Worm (Caenorhabditis elegans) whole organism, L3 larva: Measurements from ENCODE around the gene ttbk-6.

Experiments
- ZK546.5 ChIP-seq: sonication (generic microtip); optimal IDR thresholded peaks from 2 replicates; lab custom pipeline; 2017; ENCODE audit warnings: missing biosample characterization, missing genetic modification characterization
- aly-2 ChIP-seq: fragments of 150-350 bp; optimal IDR thresholded peaks from 2 replicates; lab custom pipeline; 2014; ENCODE audit warnings: missing biosample characterization, missing genetic modification characterization
- ama-1 ChIP-seq: fragments of 150-350 bp; optimal IDR thresholded peaks from 2 replicates; lab custom pipeline; 2018
- ceh-16 ChIP-seq: sonication (generic microtip); optimal IDR thresholded peaks from 2 replicates; lab custom pipeline; 2017; ENCODE audit warnings: missing biosample characterization, missing genetic modification characterization
- ceh-28 ChIP-seq: fragments of 150-350 bp; optimal IDR thresholded peaks from 2 replicates; lab custom pipeline; 2014; ENCODE audit warnings: missing biosample characterization, missing genetic modification reagents, missing genetic modification characterization
- ceh-82 ChIP-seq: fragments of 150-350 bp; optimal IDR thresholded peaks from 2 replicates; lab custom pipeline; 2014; ENCODE audit warnings: missing biosample characterization, missing genetic modification characterization
- ceh-9 ChIP-seq: sonication (generic microtip); optimal IDR thresholded peaks from 2 replicates; lab custom pipeline; 2018; ENCODE audit warnings: missing biosample characterization, missing genetic modification characterization
- egl-27 ChIP-seq: sonication (generic microtip); optimal IDR thresholded peaks from 4 replicates; lab custom pipeline; 2017; ENCODE audit warnings: missing biosample characterization, missing genetic modification reagents, missing genetic modification characterization
- egl-5 ChIP-seq: fragments of 150-350 bp; optimal IDR thresholded peaks from 2 replicates; lab custom pipeline; 2017; ENCODE audit warnings: missing biosample characterization, missing genetic modification reagents, missing genetic modification characterization, inconsistent platforms
- elt-1 ChIP-seq: fragments of 150-350 bp; optimal IDR thresholded peaks from 2 replicates; lab custom pipeline; 2014; ENCODE audit warnings: missing biosample characterization, missing genetic modification characterization
- elt-2 ChIP-seq: sonication (generic microtip); optimal IDR thresholded peaks from 2 replicates; lab custom pipeline; 2016; ENCODE audit warnings: missing genetic modification reagents, mild to moderate bottlenecking, missing genetic modification characterization, missing compliant biosample characterization
- elt-3 ChIP-seq, 3 experiments: fragments of 150-350 bp in 1 of 3; sonication (generic microtip) in 2 of 3; optimal IDR thresholded peaks; 2 replicates in 2 of 3; 4 replicates in 1 of 3; lab custom pipeline; 2014 to 2017; ENCODE audit warnings: missing biosample characterization in 3 of 3, missing genetic modification characterization in 3 of 3
- eor-1 ChIP-seq, 2 experiments: fragments of 150-350 bp; optimal IDR thresholded peaks; 2 replicates each; lab custom pipeline; 2014 to 2018; ENCODE audit warnings: missing biosample characterization in 2 of 2, missing genetic modification characterization in 2 of 2
- fkh-10 ChIP-seq: sonication (generic microtip); optimal IDR thresholded peaks from 2 replicates; lab custom pipeline; 2017; ENCODE audit warnings: missing biosample characterization, missing genetic modification reagents, missing genetic modification characterization
- fkh-2 ChIP-seq: fragments of 150-350 bp; optimal IDR thresholded peaks from 2 replicates; lab custom pipeline; 2014; ENCODE audit warnings: missing biosample characterization, missing genetic modification reagents, missing genetic modification characterization
- fos-1 ChIP-seq: fragments of 150-350 bp; optimal IDR thresholded peaks from 2 replicates; lab custom pipeline; 2014; ENCODE audit warnings: missing biosample characterization, missing genetic modification characterization
- hmg-11 ChIP-seq: sonication (generic microtip); optimal IDR thresholded peaks from 2 replicates; lab custom pipeline; 2016; ENCODE audit warnings: missing genetic modification characterization, missing compliant biosample characterization
- jun-1 ChIP-seq: fragments of 150-350 bp; optimal IDR thresholded peaks from 2 replicates; lab custom pipeline; 2014; ENCODE audit warnings: missing biosample characterization, missing genetic modification reagents, missing genetic modification characterization
- lin-15B ChIP-seq: fragments of 150-350 bp; optimal IDR thresholded peaks from 2 replicates; lab custom pipeline; 2014; ENCODE audit warnings: missing biosample characterization, missing genetic modification characterization
- lin-39 ChIP-seq: fragments of 150-350 bp; optimal IDR thresholded peaks from 2 replicates; lab custom pipeline; 2018; ENCODE audit warnings: missing biosample characterization, missing genetic modification reagents, missing genetic modification characterization
- lsy-12 ChIP-seq: sonication (generic microtip); optimal IDR thresholded peaks from 2 replicates; lab custom pipeline; 2016; ENCODE audit warnings: mild to moderate bottlenecking, missing genetic modification characterization, missing compliant biosample characterization
- mdl-1 ChIP-seq: fragments of 150-350 bp; optimal IDR thresholded peaks from 2 replicates; lab custom pipeline; 2014; ENCODE audit warnings: missing biosample characterization, missing genetic modification characterization
- mml-1 ChIP-seq: fragments of 150-350 bp; sonication (generic microtip); optimal IDR thresholded peaks from 3 replicates; lab custom pipeline; 2014; ENCODE audit warnings: missing biosample characterization, missing genetic modification characterization
- nfya-1 ChIP-seq: sonication (generic microtip); optimal IDR thresholded peaks from 2 replicates; lab custom pipeline; 2017; ENCODE audit warnings: missing genetic modification characterization, mild to moderate bottlenecking, missing compliant biosample characterization, antibody characterized with exemption, moderate library complexity; ENCODE audit not compliant: insufficient read depth
- nhr-23 ChIP-seq: fragments of 150-350 bp; optimal IDR thresholded peaks from 2 replicates; lab custom pipeline; 2014; ENCODE audit warnings: missing biosample characterization, missing genetic modification reagents, missing genetic modification characterization
- nhr-237 ChIP-seq: fragments of 150-350 bp; optimal IDR thresholded peaks from 2 replicates; lab custom pipeline; 2014; ENCODE audit warnings: missing biosample characterization, missing genetic modification characterization
- nhr-25 ChIP-seq: sonication (generic microtip); optimal IDR thresholded peaks from 2 replicates; lab custom pipeline; 2017; ENCODE audit warnings: missing biosample characterization, missing genetic modification characterization
- nhr-28 ChIP-seq: fragments of 150-350 bp; optimal IDR thresholded peaks from 2 replicates; lab custom pipeline; 2014; ENCODE audit warnings: missing biosample characterization, missing genetic modification characterization
- nhr-43 ChIP-seq: sonication (generic microtip); optimal IDR thresholded peaks from 2 replicates; lab custom pipeline; 2016; ENCODE audit warnings: mild to moderate bottlenecking, missing genetic modification characterization, missing compliant biosample characterization; ENCODE audit not compliant: poor library complexity, severe bottlenecking
- nhr-67 ChIP-seq: fragments of 150-350 bp; optimal IDR thresholded peaks from 2 replicates; lab custom pipeline; 2014; ENCODE audit warnings: missing biosample characterization, missing genetic modification characterization
- nhr-76 ChIP-seq: fragments of 150-350 bp; sonication (generic microtip); optimal IDR thresholded peaks from 5 replicates; lab custom pipeline; 2014; ENCODE audit warnings: missing biosample characterization, missing genetic modification characterization
- nhr-77 ChIP-seq: fragments of 150-350 bp; optimal IDR thresholded peaks from 2 replicates; lab custom pipeline; 2014; ENCODE audit warnings: missing biosample characterization, missing genetic modification characterization
- pha-4 ChIP-seq: fragments of 150-350 bp; optimal IDR thresholded peaks from 2 replicates; lab custom pipeline; 2014; ENCODE audit warnings: missing biosample characterization, missing genetic modification reagents, missing genetic modification characterization
- pqm-1 ChIP-seq: fragments of 150-350 bp; optimal IDR thresholded peaks from 2 replicates; lab custom pipeline; 2017; ENCODE audit warnings: missing biosample characterization, missing genetic modification characterization, inconsistent platforms
- sea-2 ChIP-seq: fragments of 150-350 bp; sonication (generic microtip); optimal IDR thresholded peaks from 4 replicates; lab custom pipeline; 2014; ENCODE audit warnings: missing biosample characterization, missing genetic modification reagents, missing genetic modification characterization
- skn-1 ChIP-seq: fragments of 150-350 bp; optimal IDR thresholded peaks from 2 replicates; lab custom pipeline; 2014; ENCODE audit warnings: missing biosample characterization, missing genetic modification characterization
- snpc-4 ChIP-seq: fragments of 150-350 bp; optimal IDR thresholded peaks from 2 replicates; lab custom pipeline; 2014; ENCODE audit warnings: missing biosample characterization, missing genetic modification characterization
- tbx-2 ChIP-seq: sonication (generic microtip); optimal IDR thresholded peaks from 2 replicates; lab custom pipeline; 2016; ENCODE audit warnings: mild to moderate bottlenecking, missing genetic modification characterization, missing compliant biosample characterization
- unc-39 ChIP-seq: sonication (generic microtip); optimal IDR thresholded peaks from 4 replicates; lab custom pipeline; 2017; ENCODE audit warnings: missing biosample characterization, missing genetic modification characterization
- zag-1 ChIP-seq: fragments of 150-350 bp; optimal IDR thresholded peaks from 2 replicates; lab custom pipeline; 2014; ENCODE audit warnings: missing biosample characterization, missing genetic modification characterization
- ztf-11 ChIP-seq: fragments of 150-350 bp; optimal IDR thresholded peaks from 2 replicates; lab custom pipeline; 2014; ENCODE audit warnings: missing biosample characterization, missing genetic modification characterization
- ztf-4 ChIP-seq: fragments of 150-350 bp; optimal IDR thresholded peaks from 2 replicates; lab custom pipeline; 2014; ENCODE audit warnings: missing biosample characterization, missing genetic modification characterization

The ttbk-6 gene

DNA sequence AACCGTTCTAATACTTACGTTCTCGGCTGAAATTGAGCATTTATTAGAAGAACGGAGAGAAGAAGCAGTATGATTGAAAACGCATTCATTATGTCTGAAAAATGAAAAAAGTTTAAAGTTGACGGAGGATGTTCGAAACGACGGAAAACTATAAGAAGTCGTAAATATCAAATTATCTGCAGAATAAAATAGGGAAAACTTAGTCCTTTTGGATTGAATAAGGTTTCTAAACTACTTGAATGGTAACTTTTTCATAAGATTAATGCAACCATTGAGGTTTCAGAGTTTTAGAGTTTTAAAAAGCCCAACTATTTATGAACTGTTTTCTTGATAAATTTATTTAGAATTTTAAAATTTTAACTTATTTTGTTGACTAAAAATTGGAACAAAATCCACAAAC, 3.0 kb upstream of the ttbk-6 start, which contains the start of gene C45G9.12:
Gene C45G9.12 (minus strand): TSS at position 101 of the 400 bp plus-strand sequence.
- TF ChIP-seq ceh-82: no peak
- TF ChIP-seq egl-5: no peak
- no peak for TF ChIP-seq fkh-2
- no peak for TF ChIP-seq fos-1

DNA sequence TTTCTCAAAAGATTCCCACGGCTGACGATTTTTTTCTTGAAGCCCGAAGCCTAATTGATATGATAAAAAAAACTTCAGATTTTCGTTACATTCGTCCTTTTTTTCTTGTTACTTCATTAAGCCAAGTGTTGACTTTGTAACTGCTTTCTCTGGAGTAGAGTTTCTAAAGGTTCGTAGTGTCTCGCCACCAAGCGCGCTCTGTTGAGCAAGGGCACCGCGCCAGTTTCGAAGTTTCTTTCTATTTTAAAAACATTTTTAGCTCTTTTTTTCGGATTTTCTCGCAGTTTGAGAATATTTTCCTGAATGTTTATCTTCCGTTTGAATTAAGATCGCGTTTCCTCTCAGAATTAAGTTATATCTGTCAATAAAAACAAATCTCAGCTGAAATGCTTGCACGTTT, 2.1 kb downstream of the ttbk-6 start:
- TF ChIP-seq snpc-4 (tag; lab: Kevin White, UChicago) (no peak), nhr-77 (tag; lab: Kevin White, UChicago) (no peak), nhr-76 (tag; lab: Kevin White, UChicago) (no peak), fkh-2 (no peak), lsy-12 (no peak), nhr-23 (tag; lab: Kevin White, UChicago) (no peak), egl-5 (no peak), nhr-28 (no peak), ama-1 (lab: Kevin White, UChicago) (no peak), tbx-2 (tag; lab: Kevin White, UChicago) (no peak)

DNA sequence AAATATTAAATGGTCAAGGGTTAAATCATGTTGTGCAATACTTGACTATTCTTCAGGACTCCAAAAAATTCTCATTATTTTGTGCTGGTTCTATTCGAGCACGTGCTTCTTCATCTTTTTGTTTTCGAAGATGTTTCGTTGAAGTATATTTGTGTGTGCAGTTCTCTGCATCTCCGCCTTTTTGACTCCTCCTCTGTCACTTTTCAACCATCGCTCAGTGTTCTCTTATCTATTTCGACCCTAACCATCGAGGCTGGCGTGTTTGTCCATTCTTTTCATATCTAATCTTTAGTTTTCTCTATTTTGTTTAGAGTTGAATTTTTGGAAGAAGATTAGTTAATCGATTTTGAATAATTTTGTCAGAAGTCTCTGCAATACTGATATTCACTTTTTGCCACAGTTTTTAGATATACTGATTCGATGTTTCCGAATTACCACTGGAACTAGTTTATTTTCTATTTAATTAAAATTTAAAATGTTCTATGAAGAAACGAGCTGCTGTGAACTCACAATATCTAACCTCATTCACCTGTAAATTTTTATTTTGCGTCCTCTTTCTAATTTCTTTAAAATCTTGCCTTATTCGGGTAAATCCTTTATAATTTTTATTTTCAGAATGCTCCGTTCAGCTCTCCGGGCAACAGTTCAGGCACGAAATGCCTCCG, 2.8 kb downstream of the ttbk-6 start, which contains the start of gene alh-1:
Gene alh-1 (plus strand): TSS at position 615 of the 665 bp plus-strand sequence.
- TF ChIP-seq mml-1 (tag; lab: Kevin White, UChicago) (no peak), nhr-76 (tag; lab: Kevin White, UChicago) (no peak), lsy-12 (no peak), pqm-1 (tag; lab: Kevin White, UChicago) (peak; percentile 61), snpc-4 (tag; lab: Kevin White, UChicago) (peak; percentile 17), ceh-28 (no peak), ztf-11 (tag; lab: Kevin White, UChicago) (no peak), lin-39 (tag; lab: Kevin White, UChicago) (peak; percentile 9), elt-3 (tag; optimal IDR thresholded peaks at IDR 0.05; lab: Kevin White, UChicago) (no peak), elt-2 (tag; lab: Kevin White, UChicago) (peak; percentile 79), nfya-1 (tag; lab: Kevin White, UChicago) (no peak), ceh-82 (no peak), fos-1 (no peak), unc-39 (no peak), ztf-4 (tag; lab: Kevin White, UChicago) (no peak), nhr-43 (tag; lab: Kevin White, UChicago) (no peak), nhr-25 (tag; lab: Kevin White, UChicago) (no peak), zag-1 (no peak), jun-1 (tag; lab: Kevin White, UChicago) (no peak), ZK546.5 (tag; lab: Kevin White, UChicago) (no peak), ceh-16 (tag; lab: Kevin White, UChicago) (no peak), hmg-11 (tag; lab: Kevin White, UChicago) (no peak), mdl-1 (tag; lab: Kevin White, UChicago) (no peak), aly-2 (tag; lab: Kevin White, UChicago) (no peak), tbx-2 (tag; lab: Kevin White, UChicago) (no peak), pha-4 (peak; percentile 74), nhr-237 (no peak), eor-1 (tag; optimal IDR thresholded peaks at IDR 0.05; lab: Kevin White, UChicago) (no peak), elt-1 (tag; lab: Kevin White, UChicago) (peak; percentile 77), ama-1 (lab: Kevin White, UChicago) (no peak), ceh-9 (no peak), fkh-10 (no peak), egl-27 (tag; lab: Kevin White, UChicago) (no peak), skn-1 (tag; lab: Kevin White, UChicago) (no peak), sea-2 (GFP tag; lab: Kevin White, UChicago) (no peak), lin-15B (tag; lab: Kevin White, UChicago) (no peak), nhr-67 (tag; lab: Kevin White, UChicago) (no peak)
